Worm (Caenorhabditis elegans): ENCODE data around the gene hdl-1.

ce11 chrIV:11917886-11918285, 31.7 kb downstream of the hdl-1 start:
- TF ChIP-seq ama-1 (optimal IDR thresholded peaks at IDR 0.05) = no peak
- no peak for TF ChIP-seq pqm-1 (tag; optimal IDR thresholded peaks at IDR 0.05)
- no peak for TF ChIP-seq ceh-18 (tag; optimal IDR thresholded peaks at IDR 0.05)
- no peak for TF ChIP-seq fkh-10 (GFP tag; optimal IDR thresholded peaks at IDR 0.05)
- no peak for TF ChIP-seq unc-86 (tag; optimal IDR thresholded peaks at IDR 0.05)
- TF ChIP-seq ceh-30 (tag; optimal IDR thresholded peaks at IDR 0.05) = no peak

Measured in whole organism, late embryonic.